Worm (Caenorhabditis elegans) whole organism, late embryonic: Measurements from ENCODE around the gene C36E8.4.
A peak's percentile ranks its signal among the peaks of the same experiment; 100 is the strongest.

Experiments used
- C38D4.7 ChIP-seq: fragments of 200-800 bp; sonication (Bioruptor generic); optimal IDR thresholded peaks from 2 replicates; lab custom pipeline; 2018; ENCODE audit warnings: mild to moderate bottlenecking, missing genetic modification characterization, moderate library complexity, missing compliant biosample characterization
- F13H6.1 ChIP-seq: sonication (generic microtip); optimal IDR thresholded peaks from 2 replicates; lab custom pipeline; 2016; ENCODE audit warnings: missing genetic modification characterization, missing compliant biosample characterization
- K02D7.2 ChIP-seq: sonication (generic microtip); optimal IDR thresholded peaks from 2 replicates; lab custom pipeline; 2017; ENCODE audit warnings: mild to moderate bottlenecking, missing genetic modification characterization, missing compliant biosample characterization
- K09A11.1 ChIP-seq: sonication (generic microtip); optimal IDR thresholded peaks from 2 replicates; lab custom pipeline; 2017; ENCODE audit warnings: antibody characterized with exemption, mild to moderate bottlenecking, missing genetic modification characterization, missing compliant biosample characterization; ENCODE audit not compliant: insufficient read depth
- T23F11.4 ChIP-seq: fragments of 200-800 bp; sonication (Bioruptor generic); optimal IDR thresholded peaks from 2 replicates; lab custom pipeline; 2018; ENCODE audit warnings: mild to moderate bottlenecking, missing genetic modification characterization, missing compliant biosample characterization
- Y22D7AL.16 ChIP-seq: sonication (generic microtip); optimal IDR thresholded peaks from 2 replicates; lab custom pipeline; 2016; ENCODE audit warnings: missing genetic modification characterization, missing compliant biosample characterization
- ama-1 ChIP-seq: fragments of 150-350 bp; optimal IDR thresholded peaks from 2 replicates; lab custom pipeline; 2014
- ceh-18 ChIP-seq: sonication (generic microtip); optimal IDR thresholded peaks from 2 replicates; lab custom pipeline; 2016; ENCODE audit warnings: missing genetic modification characterization, missing compliant biosample characterization
- ceh-2 ChIP-seq: sonication (generic microtip); optimal IDR thresholded peaks from 2 replicates; lab custom pipeline; 2016; ENCODE audit warnings: missing genotype, missing genetic modification characterization, missing compliant biosample characterization
- ceh-22 ChIP-seq: sonication (generic microtip); optimal IDR thresholded peaks from 2 replicates; lab custom pipeline; 2017; ENCODE audit warnings: missing biosample characterization, missing genetic modification characterization
- ceh-24 ChIP-seq: sonication (generic microtip); optimal IDR thresholded peaks from 2 replicates; lab custom pipeline; 2016; ENCODE audit warnings: mild to moderate bottlenecking, missing genetic modification characterization, missing compliant biosample characterization
- ceh-30 ChIP-seq: fragments of 150-350 bp; optimal IDR thresholded peaks from 2 replicates; lab custom pipeline; 2014; ENCODE audit warnings: missing biosample characterization, missing genetic modification characterization
- ceh-34 ChIP-seq: sonication (generic microtip); optimal IDR thresholded peaks from 2 replicates; lab custom pipeline; 2016; ENCODE audit warnings: mild to moderate bottlenecking, missing genetic modification characterization, missing compliant biosample characterization
- ceh-45 ChIP-seq: fragments of 200-800 bp; sonication (Bioruptor generic); IDR thresholded peaks from 2 replicates; pipeline ENCODE4 v1.3.6; 2022; ENCODE audit warnings: missing genetic modification reagents, missing genetic modification characterization, missing compliant biosample characterization
- ceh-48 ChIP-seq: sonication (generic microtip); optimal IDR thresholded peaks from 2 replicates; lab custom pipeline; 2016; ENCODE audit warnings: missing genetic modification characterization, inconsistent platforms, missing compliant biosample characterization
- che-1 ChIP-seq: sonication (generic microtip); optimal IDR thresholded peaks from 2 replicates; lab custom pipeline; 2016; ENCODE audit warnings: mild to moderate bottlenecking, missing genetic modification characterization, missing compliant biosample characterization
- ets-4 ChIP-seq: sonication (generic microtip); optimal IDR thresholded peaks from 2 replicates; lab custom pipeline; 2016; ENCODE audit warnings: missing genetic modification characterization, missing compliant biosample characterization
- eyg-1 ChIP-seq: sonication (generic microtip); optimal IDR thresholded peaks from 2 replicates; lab custom pipeline; 2016; ENCODE audit warnings: missing genotype, missing genetic modification characterization, missing compliant biosample characterization
- hlh-13 ChIP-seq: fragments of 200-800 bp; sonication (Bioruptor generic); optimal IDR thresholded peaks from 2 replicates; lab custom pipeline; 2018; ENCODE audit warnings: mild to moderate bottlenecking, missing genetic modification characterization, missing compliant biosample characterization
- hlh-6 ChIP-seq: sonication (generic microtip); optimal IDR thresholded peaks from 2 replicates; lab custom pipeline; 2016; ENCODE audit warnings: missing genotype, missing genetic modification characterization, missing compliant biosample characterization
- hlh-8 ChIP-seq: sonication (generic microtip); optimal IDR thresholded peaks from 2 replicates; lab custom pipeline; 2016; ENCODE audit warnings: missing genotype, missing genetic modification characterization, missing compliant biosample characterization
- lin-11 ChIP-seq: fragments of 200-800 bp; sonication (Bioruptor generic); optimal IDR thresholded peaks from 2 replicates; lab custom pipeline; 2018; ENCODE audit warnings: mild to moderate bottlenecking, missing genetic modification characterization, missing compliant biosample characterization
- madf-2 ChIP-seq: sonication (generic microtip); optimal IDR thresholded peaks from 2 replicates; lab custom pipeline; 2017; ENCODE audit warnings: missing genetic modification characterization, missing compliant biosample characterization
- mec-3 ChIP-seq: sonication (generic microtip); optimal IDR thresholded peaks from 2 replicates; lab custom pipeline; 2016; ENCODE audit warnings: borderline replicate concordance, missing genetic modification characterization, missing compliant biosample characterization
- nfya-1 ChIP-seq: sonication (generic microtip); optimal IDR thresholded peaks from 2 replicates; lab custom pipeline; 2017; ENCODE audit warnings: missing genetic modification characterization, mild to moderate bottlenecking, missing compliant biosample characterization, antibody characterized with exemption, moderate library complexity
- odd-2 ChIP-seq: sonication (generic microtip); optimal IDR thresholded peaks from 2 replicates; lab custom pipeline; 2017; ENCODE audit warnings: antibody characterized with exemption, mild to moderate bottlenecking, missing genetic modification characterization, missing compliant biosample characterization
- pag-3 ChIP-seq: sonication (generic microtip); optimal IDR thresholded peaks from 2 replicates; lab custom pipeline; 2016; ENCODE audit warnings: missing compliant biosample characterization, missing genetic modification characterization, borderline replicate concordance
- pat-9 ChIP-seq: fragments of 200-800 bp; sonication (Bioruptor generic); optimal IDR thresholded peaks from 2 replicates; lab custom pipeline; 2018; ENCODE audit warnings: mild to moderate bottlenecking, missing genetic modification characterization, moderate library complexity, missing compliant biosample characterization
- pax-1 ChIP-seq: fragments of 150-350 bp; optimal IDR thresholded peaks from 2 replicates; lab custom pipeline; 2014; ENCODE audit warnings: missing biosample characterization, missing genetic modification characterization
- pha-2 ChIP-seq: sonication (generic microtip); optimal IDR thresholded peaks from 2 replicates; lab custom pipeline; 2017; ENCODE audit warnings: mild to moderate bottlenecking, missing genetic modification characterization, missing compliant biosample characterization
- pha-4 ChIP-seq: fragments of 150-350 bp; optimal IDR thresholded peaks from 2 replicates; lab custom pipeline; 2018; ENCODE audit warnings: missing biosample characterization, missing genetic modification reagents, missing genetic modification characterization
- pqm-1 ChIP-seq: sonication (generic microtip); optimal IDR thresholded peaks from 2 replicates; lab custom pipeline; 2016; ENCODE audit warnings: missing genetic modification characterization, missing compliant biosample characterization
- pros-1 ChIP-seq: fragments of 150-350 bp; optimal IDR thresholded peaks from 2 replicates; lab custom pipeline; 2014; ENCODE audit warnings: missing biosample characterization, missing genetic modification reagents, missing genetic modification characterization
- rnt-1 ChIP-seq: sonication (generic microtip); optimal IDR thresholded peaks from 2 replicates; lab custom pipeline; 2016; ENCODE audit warnings: missing genetic modification characterization, missing compliant biosample characterization
- sdc-2 ChIP-seq: sonication (generic microtip); optimal IDR thresholded peaks from 2 replicates; lab custom pipeline; 2016; ENCODE audit warnings: missing genotype, missing genetic modification characterization, missing compliant biosample characterization
- sox-2 ChIP-seq: fragments of 200-800 bp; sonication (Bioruptor generic); IDR thresholded peaks from 2 replicates; pipeline ENCODE4 v1.3.6; 2022; ENCODE audit warnings: missing genetic modification reagents, missing genetic modification characterization, missing compliant biosample characterization
- sox-4 ChIP-seq: sonication (generic microtip); optimal IDR thresholded peaks from 2 replicates; lab custom pipeline; 2017; ENCODE audit warnings: mild to moderate bottlenecking, missing genetic modification characterization, inconsistent platforms, missing compliant biosample characterization
- syd-9 ChIP-seq: sonication (generic microtip); optimal IDR thresholded peaks from 2 replicates; lab custom pipeline; 2016; ENCODE audit warnings: mild to moderate bottlenecking, missing genetic modification characterization, moderate library complexity, missing compliant biosample characterization
- tbx-2 ChIP-seq: sonication (generic microtip); optimal IDR thresholded peaks from 2 replicates; lab custom pipeline; 2016; ENCODE audit warnings: missing genetic modification characterization, missing compliant biosample characterization
- tbx-7 ChIP-seq: sonication (generic microtip); optimal IDR thresholded peaks from 2 replicates; lab custom pipeline; 2016; ENCODE audit warnings: missing genotype, missing genetic modification characterization, missing compliant biosample characterization
- ttx-3 ChIP-seq: sonication (generic microtip); optimal IDR thresholded peaks from 2 replicates; lab custom pipeline; 2016; ENCODE audit warnings: missing genetic modification reagents, missing genetic modification characterization, missing compliant biosample characterization
- unc-3 ChIP-seq, 2 experiments: fragments of 200-800 bp in 1 of 2; sonication (Bioruptor generic) in 1 of 2; sonication (generic microtip) in 1 of 2; conservative IDR thresholded peaks in 1 of 2; optimal IDR thresholded peaks in 1 of 2; 2 replicates each; pipeline versions ENCODE4 v1.3.6 to Lab custom; 2016 to 2022; ENCODE audit warnings: missing compliant biosample characterization in 2 of 2, missing genetic modification characterization in 2 of 2, missing genetic modification reagents in 1 of 2
- unc-42 ChIP-seq: sonication (generic microtip); optimal IDR thresholded peaks from 2 replicates; lab custom pipeline; 2016; ENCODE audit warnings: missing genotype, missing genetic modification characterization, missing compliant biosample characterization
- unc-55 ChIP-seq: sonication (generic microtip); optimal IDR thresholded peaks from 2 replicates; lab custom pipeline; 2017; ENCODE audit warnings: missing biosample characterization, missing genetic modification reagents, missing genetic modification characterization
- unc-86 ChIP-seq: sonication (generic microtip); optimal IDR thresholded peaks from 2 replicates; lab custom pipeline; 2016; ENCODE audit warnings: missing genetic modification characterization, missing compliant biosample characterization
- zip-5 ChIP-seq: sonication (generic microtip); optimal IDR thresholded peaks from 2 replicates; lab custom pipeline; 2016; ENCODE audit warnings: missing genetic modification characterization, missing compliant biosample characterization
- ztf-16 ChIP-seq: sonication (generic microtip); optimal IDR thresholded peaks from 2 replicates; lab custom pipeline; 2017; ENCODE audit warnings: missing genetic modification characterization, missing compliant biosample characterization

C36E8.4 gene

DNA sequence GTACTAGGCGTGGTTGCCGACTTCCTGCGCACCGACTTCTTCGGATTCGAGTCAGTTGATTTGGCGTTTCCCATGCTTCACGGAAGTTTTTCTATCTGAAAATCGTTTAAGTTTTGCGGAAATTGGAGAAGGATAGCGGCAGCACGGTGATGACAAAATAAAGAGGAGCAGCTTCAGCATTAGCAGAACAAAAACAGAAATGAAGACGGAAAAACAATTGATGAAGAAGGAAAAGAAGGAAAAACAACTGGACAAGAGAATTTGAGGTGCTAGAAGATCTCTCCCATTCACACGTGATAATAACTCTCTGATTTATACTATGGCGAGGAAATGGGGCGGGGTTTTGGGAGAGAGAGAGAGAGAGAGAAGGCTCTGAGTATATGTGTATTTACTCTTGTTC lies 20.0 kb upstream of the C36E8.4 start, which contains the start of gene glb-11:
Gene glb-11, minus strand, starts transcription at position 101 of the 400 bp plus-strand sequence.
- no peak for TF ChIP-seq pat-9 (tag; lab: Kevin White, UChicago)
- no peak for TF ChIP-seq ceh-22 (tag; lab: Kevin White, UChicago)
- TF ChIP-seq mec-3, result no peak
- TF ChIP-seq K02D7.2 (tag; lab: Kevin White, UChicago), result no peak
- no peak for TF ChIP-seq sox-4 (tag; lab: Kevin White, UChicago)
- no peak for TF ChIP-seq sox-2
- no peak for TF ChIP-seq ets-4 (tag; lab: Kevin White, UChicago)
- TF ChIP-seq hlh-8 (tag; lab: Kevin White, UChicago), result no peak
- TF ChIP-seq Y22D7AL.16 (tag; lab: Kevin White, UChicago), result no peak
- TF ChIP-seq pag-3 (tag; lab: Kevin White, UChicago), result no peak
- TF ChIP-seq syd-9, result no peak
- no peak for TF ChIP-seq ceh-2
- no peak for TF ChIP-seq pros-1 (tag; lab: Kevin White, UChicago)
- TF ChIP-seq, all 69 proteins: peak for 0

DNA sequence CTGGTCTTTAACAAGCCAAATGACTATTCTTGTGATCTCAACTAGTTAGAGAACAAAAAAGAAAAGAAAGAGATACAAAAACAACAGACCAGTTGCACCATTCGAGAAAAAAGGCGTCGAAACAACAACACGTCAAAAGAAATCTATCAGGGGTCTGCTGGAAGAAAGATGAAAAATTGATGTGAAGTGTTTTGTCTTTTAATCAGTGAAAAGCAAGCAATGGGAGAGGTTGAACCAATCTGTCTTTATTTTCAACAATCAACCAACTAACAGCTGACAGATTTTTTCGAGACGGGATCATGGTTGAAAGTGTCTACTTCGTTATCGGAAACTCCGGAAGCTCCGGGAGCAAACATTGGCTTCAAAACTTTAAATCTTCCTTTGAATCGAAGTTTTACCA lies 17.7 kb upstream of the C36E8.4 start:
- no peak for TF ChIP-seq syd-9
- no peak for TF ChIP-seq zip-5 (tag; lab: Kevin White, UChicago)
- no peak for TF ChIP-seq unc-3 (GFP tag; conservative IDR thresholded peaks at IDR 0.05; lab: Robert Waterston, UW)
- TF ChIP-seq unc-3 (tag; optimal IDR thresholded peaks at IDR 0.05; lab: Kevin White, UChicago), result no peak
- TF ChIP-seq ceh-18, result peak; percentile 28
- peak; percentile 2 for TF ChIP-seq unc-55 (GFP tag; lab: Kevin White, UChicago)

ce11 chrIII:4004064-4004580 lies 8.0 kb upstream of the C36E8.4 start, which contains the start of gene tif-1A:
TSS of gene tif-1A (minus strand) at chrIII:4004114.
- TF ChIP-seq pax-1 (tag; lab: Kevin White, UChicago), result no peak
- TF ChIP-seq unc-55 (GFP tag; lab: Kevin White, UChicago), result no peak
- TF ChIP-seq ceh-30 (tag; lab: Kevin White, UChicago), result peak; percentile 46
- no peak for TF ChIP-seq ceh-45 (GFP tag; lab: Robert Waterston, UW)
- no peak for TF ChIP-seq ama-1
- TF ChIP-seq ceh-2, result peak; percentile 12
- TF ChIP-seq odd-2 (tag; lab: Kevin White, UChicago), result no peak
- TF ChIP-seq sdc-2 (tag; lab: Kevin White, UChicago), result no peak
- no peak for TF ChIP-seq hlh-8 (tag; lab: Kevin White, UChicago)
- TF ChIP-seq tbx-2 (tag; lab: Kevin White, UChicago), result peak; percentile 32
- peak; percentile 22 for TF ChIP-seq ceh-34
- TF ChIP-seq F13H6.1, result no peak
- TF ChIP-seq ceh-22 (tag; lab: Kevin White, UChicago), result no peak
- no peak for TF ChIP-seq hlh-6 (tag; lab: Kevin White, UChicago)
- TF ChIP-seq pha-2 (tag; lab: Kevin White, UChicago), result peak; percentile 30
- TF ChIP-seq ets-4 (tag; lab: Kevin White, UChicago), result no peak
- no peak for TF ChIP-seq rnt-1 (tag; lab: Kevin White, UChicago)
- TF ChIP-seq Y22D7AL.16 (tag; lab: Kevin White, UChicago), result peak; percentile 25
- TF ChIP-seq hlh-13, result no peak
- no peak for TF ChIP-seq ttx-3 (tag; lab: Kevin White, UChicago)
- peak; percentile 65 for TF ChIP-seq nfya-1 (tag; lab: Kevin White, UChicago)
- peak; percentile 12 for TF ChIP-seq ceh-18
- no peak for TF ChIP-seq pros-1 (tag; lab: Kevin White, UChicago)
- TF ChIP-seq pqm-1 (tag; lab: Kevin White, UChicago), result no peak
- peak; percentile 50 for TF ChIP-seq unc-86
- no peak for TF ChIP-seq pha-4 (tag; lab: Kevin White, UChicago)
- TF ChIP-seq C38D4.7 (GFP tag; lab: Kevin White, UChicago), result peak; percentile 11
- peak; percentile 27 for TF ChIP-seq unc-42
- TF ChIP-seq K09A11.1 (tag; lab: Kevin White, UChicago), result no peak
- no peak for TF ChIP-seq eyg-1
- TF ChIP-seq lin-11 (tag; lab: Kevin White, UChicago), result no peak
- TF ChIP-seq madf-2 (tag; lab: Kevin White, UChicago), result no peak
- peak; percentile 44 for TF ChIP-seq che-1 (tag; lab: Kevin White, UChicago)
- no peak for TF ChIP-seq tbx-7 (tag; lab: Kevin White, UChicago)
- no peak for TF ChIP-seq ceh-48 (tag; lab: Kevin White, UChicago)
- no peak for TF ChIP-seq sox-2
- no peak for TF ChIP-seq ceh-24 (tag; lab: Kevin White, UChicago)
- no peak for TF ChIP-seq T23F11.4 (GFP tag; lab: Kevin White, UChicago)
- no peak for TF ChIP-seq K02D7.2 (tag; lab: Kevin White, UChicago)
- TF ChIP-seq zip-5 (tag; lab: Kevin White, UChicago), result no peak
- no peak for TF ChIP-seq ztf-16 (tag; lab: Kevin White, UChicago)
